Fruit fly (Drosophila melanogaster) whole organism, prepupa: ENCODE results near the gene pr.

Source experiments
- Blimp-1 ChIP-seq: fragments of 200-800 bp; sonication (Bioruptor generic); optimal IDR thresholded peaks from 3 replicates; lab custom pipeline; 2017; ENCODE audit warnings: missing biosample characterization, missing genetic modification characterization, mild to moderate bottlenecking, moderate library complexity, missing genetic modification reagents
- CG10631 ChIP-seq: fragments of 200-800 bp; sonication (Bioruptor generic); optimal IDR thresholded peaks from 2 replicates; lab custom pipeline; 2016; ENCODE audit warnings: missing biosample characterization, missing genetic modification characterization
- CG10669 ChIP-seq: fragments of 200-800 bp; sonication (Bioruptor generic); optimal IDR thresholded peaks from 3 replicates; lab custom pipeline; 2018; ENCODE audit warnings: missing biosample characterization, mild to moderate bottlenecking, missing genetic modification characterization, moderate library complexity
- CG11762 ChIP-seq: fragments of 200-800 bp; sonication (Bioruptor generic); optimal IDR thresholded peaks from 3 replicates; lab custom pipeline; 2016; ENCODE audit warnings: missing biosample characterization, missing genetic modification characterization; ENCODE audit not compliant: insufficient read depth
- CG15336 ChIP-seq: fragments of 200-800 bp; sonication (Bioruptor generic); IDR thresholded peaks from 2 replicates; pipeline ENCODE4 v1.3.6; 2022; ENCODE audit warnings: missing biosample characterization, missing genetic modification characterization
- CG16779 ChIP-seq: fragments of 200-800 bp; sonication (Bioruptor generic); optimal IDR thresholded peaks from 3 replicates; lab custom pipeline; 2017; ENCODE audit warnings: missing biosample characterization, mild to moderate bottlenecking, missing genetic modification characterization
- CG31627 ChIP-seq: fragments of 200-800 bp; sonication (Bioruptor generic); optimal IDR thresholded peaks from 3 replicates; lab custom pipeline; 2016; ENCODE audit warnings: missing biosample characterization, missing genetic modification characterization
- CG32006 ChIP-seq: fragments of 200-800 bp; sonication (Bioruptor generic); optimal IDR thresholded peaks from 3 replicates; lab custom pipeline; 2017; ENCODE audit warnings: missing biosample characterization, mild to moderate bottlenecking, missing genetic modification characterization
- CG4318 ChIP-seq: fragments of 200-800 bp; sonication (Bioruptor generic); optimal IDR thresholded peaks from 3 replicates; lab custom pipeline; 2017; ENCODE audit warnings: missing biosample characterization, mild to moderate bottlenecking, missing genetic modification characterization
- CG8119 ChIP-seq: fragments of 200-800 bp; sonication (Bioruptor generic); IDR thresholded peaks from 3 replicates; pipeline ENCODE4 v1.3.6; 2022; ENCODE audit warnings: missing biosample characterization, missing genetic modification characterization
- CG8632 ChIP-seq: fragments of 200-800 bp; sonication (Bioruptor generic); optimal IDR thresholded peaks from 3 replicates; lab custom pipeline; 2016; ENCODE audit warnings: missing biosample characterization, missing genetic modification characterization
- CG9139 ChIP-seq: fragments of 200-800 bp; sonication (Bioruptor generic); optimal IDR thresholded peaks from 3 replicates; lab custom pipeline; 2017; ENCODE audit warnings: missing biosample characterization, mild to moderate bottlenecking, missing genetic modification characterization
- Eip75B ChIP-seq: fragments of 200-800 bp; sonication (Bioruptor generic); optimal IDR thresholded peaks from 3 replicates; lab custom pipeline; 2016; ENCODE audit warnings: missing biosample characterization, missing genetic modification characterization
- Eip78C ChIP-seq: fragments of 200-800 bp; sonication (Bioruptor generic); peaks from one replicate; lab custom pipeline; 2016; ENCODE audit warnings: missing biosample characterization, missing genetic modification characterization
- Eip93F ChIP-seq: fragments of 200-800 bp; sonication (Bioruptor generic); optimal IDR thresholded peaks from 2 replicates; lab custom pipeline; 2016; ENCODE audit warnings: missing biosample characterization, mild to moderate bottlenecking, missing genetic modification characterization
- Ets21C ChIP-seq: fragments of 200-800 bp; sonication (Bioruptor generic); optimal IDR thresholded peaks from 3 replicates; lab custom pipeline; 2016; ENCODE audit warnings: missing biosample characterization, missing genetic modification characterization
- Ets96B ChIP-seq: fragments of 200-800 bp; optimal IDR thresholded peaks from 2 replicates; lab custom pipeline; 2019; ENCODE audit warnings: missing biosample characterization, mild to moderate bottlenecking, missing genetic modification characterization, moderate library complexity
- Hr38 ChIP-seq: sonication (Bioruptor generic); optimal IDR thresholded peaks from 2 replicates; lab custom pipeline; 2016; ENCODE audit warnings: missing biosample characterization, missing genetic modification characterization
- Hr39 ChIP-seq: fragments of 200-800 bp; sonication (Bioruptor generic); optimal IDR thresholded peaks from 2 replicates; lab custom pipeline; 2016; ENCODE audit warnings: missing biosample characterization, missing genetic modification characterization
- Hr4 ChIP-seq: fragments of 200-800 bp; sonication (Bioruptor generic); optimal IDR thresholded peaks from 3 replicates; lab custom pipeline; 2016; ENCODE audit warnings: missing biosample characterization, missing genetic modification characterization
- Lpt ChIP-seq: fragments of 200-800 bp; sonication (Bioruptor generic); optimal IDR thresholded peaks from 3 replicates; lab custom pipeline; 2016; ENCODE audit warnings: missing biosample characterization, missing genetic modification characterization
- Met ChIP-seq: fragments of 200-800 bp; sonication (Bioruptor generic); optimal IDR thresholded peaks from 3 replicates; lab custom pipeline; 2016; ENCODE audit warnings: missing biosample characterization, missing genetic modification characterization
- OdsH ChIP-seq: fragments of 200-800 bp; sonication (Bioruptor generic); optimal IDR thresholded peaks from 3 replicates; lab custom pipeline; 2016; ENCODE audit warnings: missing biosample characterization, missing genetic modification characterization
- Smox ChIP-seq: fragments of 200-800 bp; sonication (Bioruptor generic); optimal IDR thresholded peaks from 3 replicates; lab custom pipeline; 2016; ENCODE audit warnings: missing biosample characterization, missing genetic modification characterization
- Sox102F ChIP-seq: fragments of 200-800 bp; sonication (Bioruptor generic); optimal IDR thresholded peaks from 2 replicates; lab custom pipeline; 2016; ENCODE audit warnings: missing biosample characterization, mild to moderate bottlenecking, missing genetic modification characterization
- Sox14 ChIP-seq: fragments of 200-800 bp; sonication (Bioruptor generic); optimal IDR thresholded peaks from 3 replicates; lab custom pipeline; 2016; ENCODE audit warnings: missing biosample characterization, missing genetic modification characterization
- Sox15 ChIP-seq: fragments of 200-800 bp; sonication (Bioruptor generic); optimal IDR thresholded peaks from 3 replicates; lab custom pipeline; 2016; ENCODE audit warnings: missing biosample characterization, missing genetic modification characterization
- achi ChIP-seq: fragments of 200-800 bp; sonication (Bioruptor generic); optimal IDR thresholded peaks from 3 replicates; lab custom pipeline; 2016; ENCODE audit warnings: missing biosample characterization, missing genetic modification characterization
- acj6 ChIP-seq: fragments of 200-800 bp; sonication (Bioruptor generic); optimal IDR thresholded peaks from 3 replicates; lab custom pipeline; 2016; ENCODE audit warnings: missing biosample characterization, missing genetic modification characterization
- cyc ChIP-seq: fragments of 200-800 bp; sonication (Bioruptor generic); optimal IDR thresholded peaks from 3 replicates; lab custom pipeline; 2016; ENCODE audit warnings: missing biosample characterization, missing genetic modification characterization
- dac ChIP-seq: fragments of 200-800 bp; sonication (Bioruptor generic); optimal IDR thresholded peaks from 2 replicates; lab custom pipeline; 2017; ENCODE audit warnings: missing biosample characterization, mild to moderate bottlenecking, missing genetic modification characterization
- dsx ChIP-seq: fragments of 200-800 bp; optimal IDR thresholded peaks from 3 replicates; lab custom pipeline; 2019; ENCODE audit warnings: missing biosample characterization, mild to moderate bottlenecking, missing genetic modification characterization, moderate library complexity; ENCODE audit not compliant: poor library complexity, severe bottlenecking
- eg ChIP-seq: fragments of 200-800 bp; sonication (Bioruptor generic); IDR thresholded peaks from 3 replicates; pipeline ENCODE4 v1.3.6; 2022; ENCODE audit warnings: missing biosample characterization, missing genetic modification characterization
- esn ChIP-seq: fragments of 200-800 bp; sonication (Bioruptor generic); optimal IDR thresholded peaks from 2 replicates; lab custom pipeline; 2016; ENCODE audit warnings: missing biosample characterization, mild to moderate bottlenecking, missing genetic modification characterization, moderate library complexity
- fd59A ChIP-seq: fragments of 200-800 bp; sonication (Bioruptor generic); optimal IDR thresholded peaks from 2 replicates; lab custom pipeline; 2017; ENCODE audit warnings: missing biosample characterization, mild to moderate bottlenecking, missing genetic modification characterization, missing genetic modification reagents
- fd85E ChIP-seq: fragments of 200-800 bp; sonication (Bioruptor generic); optimal IDR thresholded peaks from 3 replicates; lab custom pipeline; 2016; ENCODE audit warnings: missing biosample characterization, missing genetic modification characterization
- fkh ChIP-seq: fragments of 200-800 bp; sonication (Bioruptor generic); optimal IDR thresholded peaks from 3 replicates; lab custom pipeline; 2017; ENCODE audit warnings: missing biosample characterization, mild to moderate bottlenecking, missing genetic modification characterization, moderate library complexity
- lz ChIP-seq: fragments of 200-800 bp; sonication (Bioruptor generic); optimal IDR thresholded peaks from 3 replicates; lab custom pipeline; 2016; ENCODE audit warnings: missing biosample characterization, missing genetic modification characterization
- net ChIP-seq: fragments of 200-800 bp; sonication (Bioruptor generic); optimal IDR thresholded peaks from 3 replicates; lab custom pipeline; 2016; ENCODE audit warnings: missing biosample characterization, missing genetic modification characterization
- pdm3 ChIP-seq: fragments of 200-800 bp; sonication (Bioruptor generic); optimal IDR thresholded peaks from 3 replicates; lab custom pipeline; 2016; ENCODE audit warnings: missing biosample characterization, missing genetic modification characterization
- salr ChIP-seq, 2 experiments: fragments of 200-800 bp; sonication (Bioruptor generic); optimal IDR thresholded peaks; 3 replicates each; lab custom pipeline; 2016 to 2018; ENCODE audit warnings: missing biosample characterization in 2 of 2, missing genetic modification characterization in 2 of 2, mild to moderate bottlenecking in 1 of 2
- spab ChIP-seq: fragments of 200-800 bp; sonication (Bioruptor generic); optimal IDR thresholded peaks from 2 replicates; lab custom pipeline; 2017; ENCODE audit warnings: missing biosample characterization, mild to moderate bottlenecking, missing genetic modification characterization, missing genetic modification reagents
- ss ChIP-seq, 2 experiments: fragments of 200-800 bp; sonication (Bioruptor generic); optimal IDR thresholded peaks; 2 replicates in 1 of 2; 3 replicates in 1 of 2; lab custom pipeline; 2017 to 2018; ENCODE audit warnings: mild to moderate bottlenecking in 2 of 2, missing biosample characterization in 2 of 2, missing genetic modification characterization in 2 of 2, moderate library complexity in 1 of 2
- svp ChIP-seq: fragments of 200-800 bp; sonication (Bioruptor generic); peaks from one replicate; lab custom pipeline; 2016; ENCODE audit warnings: missing biosample characterization, missing genetic modification characterization
- topi ChIP-seq: fragments of 200-800 bp; sonication (Bioruptor generic); optimal IDR thresholded peaks from 3 replicates; lab custom pipeline; 2016; ENCODE audit warnings: missing biosample characterization, missing genetic modification characterization

Gene pr

DNA sequence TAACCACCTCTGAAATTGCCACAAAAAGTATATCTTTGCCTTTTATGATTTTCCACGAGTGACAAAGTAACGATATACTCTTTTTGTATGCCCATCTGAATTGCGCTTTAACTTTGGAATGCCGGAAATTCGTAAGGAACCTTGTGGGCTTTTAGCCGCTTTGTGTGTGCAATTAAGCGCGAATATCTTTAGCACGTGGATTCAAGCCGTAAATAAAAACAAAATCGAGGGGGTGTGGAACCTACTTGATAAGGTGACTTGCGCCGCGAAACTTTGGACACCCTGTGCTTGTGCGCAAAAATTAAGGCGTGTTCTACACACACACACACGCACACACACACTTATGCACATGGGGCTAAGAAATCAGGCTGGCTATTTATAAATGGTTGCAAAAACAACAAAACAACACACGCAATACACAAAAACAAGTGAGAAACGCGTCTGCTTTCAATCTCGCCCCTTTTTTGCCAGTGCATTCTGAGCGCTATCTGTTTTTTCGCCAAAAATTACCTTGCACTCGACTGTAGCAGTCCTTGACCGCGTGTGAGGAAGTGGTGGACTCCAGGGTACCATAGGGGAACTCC lies 8.9 kb upstream of the pr start (continued):
- TF ChIP-seq CG11762 (GFP tag; lab: Kevin White, UChicago) = no peak
- TF ChIP-seq CG9139 (GFP tag; lab: Kevin White, UChicago) = peak; percentile 8
- TF ChIP-seq CG10631 (GFP tag; lab: Kevin White, UChicago) = no peak
- no peak for TF ChIP-seq topi (GFP tag; lab: Kevin White, UChicago)
- no peak for TF ChIP-seq achi (GFP tag; lab: Kevin White, UChicago)
- no peak for TF ChIP-seq Hr4
- TF ChIP-seq Sox15 (GFP tag; lab: Kevin White, UChicago) = no peak
- TF ChIP-seq CG16779 = no peak
- no peak for TF ChIP-seq acj6 (GFP tag; lab: Kevin White, UChicago)
- TF ChIP-seq Eip75B (GFP tag; lab: Kevin White, UChicago) = no peak
- TF ChIP-seq Sox102F = no peak
- no peak for TF ChIP-seq lz
- TF ChIP-seq fd59A (GFP tag; lab: Kevin White, UChicago) = no peak
- TF ChIP-seq dac (GFP tag; lab: Kevin White, UChicago) = no peak
- no peak for TF ChIP-seq esn (GFP tag; lab: Kevin White, UChicago)
- no peak for TF ChIP-seq CG8632 (GFP tag; lab: Kevin White, UChicago)
- TF ChIP-seq svp (GFP tag; lab: Kevin White, UChicago) = peak; percentile 47
- no peak for TF ChIP-seq Ets96B (tag; lab: Kevin White, UChicago)
- TF ChIP-seq Met = no peak
- TF ChIP-seq OdsH (GFP tag; lab: Kevin White, UChicago) = no peak
- TF ChIP-seq salr (GFP tag; optimal IDR thresholded peaks at IDR 0.05; lab: Kevin White, UChicago) = no peak
- TF ChIP-seq Lpt (GFP tag; lab: Kevin White, UChicago) = no peak
- TF ChIP-seq eg = 0 out of 3 replicates have a peak, but pooled peaks have one; percentile 5
- no peak for TF ChIP-seq fd85E (GFP tag; lab: Kevin White, UChicago)
- TF ChIP-seq pdm3 (GFP tag; lab: Kevin White, UChicago) = no peak

DNA sequence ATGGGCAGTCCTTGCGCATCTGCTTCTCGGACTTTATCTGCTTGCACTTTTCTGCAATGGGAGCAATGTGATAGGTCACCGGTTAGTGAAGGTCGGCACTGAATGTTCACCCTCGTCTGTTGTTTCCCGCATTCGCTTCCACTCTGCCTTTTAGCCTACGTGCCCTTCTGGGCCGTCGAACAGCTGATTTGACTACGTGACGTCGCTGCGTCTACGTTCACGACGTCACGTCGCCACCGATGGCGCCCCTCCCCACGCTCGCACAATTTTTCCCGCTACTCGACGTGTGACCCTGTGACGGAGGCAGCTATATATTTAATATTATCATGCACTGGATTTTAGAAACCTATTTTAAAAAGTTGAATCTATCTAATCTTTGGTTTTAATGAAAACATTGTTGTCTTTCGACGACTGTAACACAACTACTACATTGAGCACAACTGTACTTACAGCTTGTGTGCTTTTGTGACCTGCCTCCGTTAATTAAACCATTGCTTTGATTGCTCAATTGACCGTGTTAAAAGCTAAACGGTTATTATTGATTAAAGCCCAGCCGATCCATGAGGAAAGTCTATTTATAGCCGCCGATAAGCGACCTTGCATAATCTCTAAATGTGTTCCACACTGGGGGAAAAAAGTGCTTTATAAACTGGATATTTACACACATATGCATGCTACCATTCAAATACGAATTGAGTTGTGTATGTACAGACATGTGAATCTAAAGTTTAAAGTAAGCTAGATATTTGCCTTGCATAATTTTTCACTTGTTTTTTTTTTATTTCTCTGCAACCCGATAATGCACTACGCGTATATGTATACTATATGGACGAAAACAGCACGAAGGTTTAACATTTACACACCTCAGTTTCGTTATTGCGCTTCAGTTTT lies 8.0 kb upstream of the pr start:
- TF ChIP-seq Eip75B (GFP tag; lab: Kevin White, UChicago) = no peak
- no peak for TF ChIP-seq CG10631 (GFP tag; lab: Kevin White, UChicago)
- TF ChIP-seq eg = 0 out of 3 replicates have a peak, but pooled peaks have one; percentile 36
- no peak for TF ChIP-seq Hr38 (GFP tag; lab: Kevin White, UChicago)
- peak in 1 of 2 experiments; percentile 14 for TF ChIP-seq salr (GFP tag; optimal IDR thresholded peaks at IDR 0.05; lab: Kevin White, UChicago)
- peak; percentile 30 for TF ChIP-seq topi (GFP tag; lab: Kevin White, UChicago)
- peak; percentile 45; the same call in 1 of the 2 replicates for TF ChIP-seq CG15336 (GFP tag; lab: Robert Waterston, UW)
- peak; percentile 37 for TF ChIP-seq CG10669
- peak; percentile 24 for TF ChIP-seq fkh (GFP tag; lab: Kevin White, UChicago)
- peak; percentile 49 for TF ChIP-seq CG32006
- peak; percentile 5 for TF ChIP-seq Hr4
- TF ChIP-seq cyc (GFP tag; lab: Kevin White, UChicago) = no peak
- peak; percentile 77 for TF ChIP-seq Eip78C (GFP tag; lab: Kevin White, UChicago)
- peak; percentile 42 for TF ChIP-seq lz
- no peak for TF ChIP-seq Ets21C (GFP tag; lab: Kevin White, UChicago)
- TF ChIP-seq net (GFP tag; lab: Kevin White, UChicago) = peak; percentile 20
- peak; percentile 46 for TF ChIP-seq CG8119 (GFP tag; lab: Robert Waterston, UW)
- TF ChIP-seq esn (GFP tag; lab: Kevin White, UChicago) = peak; percentile 52
- TF ChIP-seq fd59A (GFP tag; lab: Kevin White, UChicago) = no peak
- TF ChIP-seq Met = peak; percentile 16
- TF ChIP-seq Blimp-1 (GFP tag; lab: Kevin White, UChicago) = no peak
- no peak for TF ChIP-seq CG9139 (GFP tag; lab: Kevin White, UChicago)
- no peak for TF ChIP-seq Eip93F (GFP tag; lab: Kevin White, UChicago)
- TF ChIP-seq CG31627 = peak; percentile 40
- TF ChIP-seq CG4318 (GFP tag; lab: Kevin White, UChicago) = no peak
- peak; percentile 43 for TF ChIP-seq Smox
- TF ChIP-seq Sox14 (GFP tag; lab: Kevin White, UChicago) = peak; percentile 23
- peak; percentile 7 for TF ChIP-seq spab (GFP tag; lab: Kevin White, UChicago)
- TF ChIP-seq CG11762 (GFP tag; lab: Kevin White, UChicago) = peak; percentile 29
- TF ChIP-seq CG16779 = peak; percentile 1
- peak; percentile 54 for TF ChIP-seq pdm3 (GFP tag; lab: Kevin White, UChicago)
- TF ChIP-seq Lpt (GFP tag; lab: Kevin White, UChicago) = no peak
- TF ChIP-seq ss (GFP tag; optimal IDR thresholded peaks at IDR 0.05; lab: Kevin White, UChicago) = no peak
- no peak for TF ChIP-seq dsx (GFP tag; lab: Kevin White, UChicago)
- TF ChIP-seq Hr39 (GFP tag; lab: Kevin White, UChicago) = peak; percentile 62
